Fruit fly (Drosophila melanogaster): Measurements from ENCODE around the gene Cpr23B.
A peak's percentile ranks its signal among the peaks of the same experiment; 100 is the strongest.

The Cpr23B gene

DNA sequence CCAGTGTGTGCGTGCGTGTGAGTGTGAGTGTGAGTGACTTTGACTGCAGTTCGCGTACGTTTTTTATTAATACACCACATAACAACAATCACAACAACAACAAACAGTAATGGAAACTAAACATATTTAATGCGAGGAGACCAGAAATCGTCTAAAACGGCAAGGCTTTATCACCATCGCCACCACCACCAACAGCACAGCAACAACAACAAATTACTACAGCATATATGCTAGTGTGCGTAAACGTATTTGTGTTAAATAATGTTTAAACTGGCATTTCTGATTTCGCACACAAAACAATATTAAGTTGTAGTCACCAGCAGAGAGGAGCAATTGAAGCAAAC lies 48.0 kb downstream of the Cpr23B start:
- TF ChIP-seq CG1620 (GFP tag; optimal IDR thresholded peaks at IDR 0.05): no peak
- TF ChIP-seq kay (GFP tag; ENCODE audit: borderline replicate concordance): no peak
- no peak for TF ChIP-seq Crg-1 (GFP tag; optimal IDR thresholded peaks at IDR 0.05)
- no peak for TF ChIP-seq bab1 (GFP tag; optimal IDR thresholded peaks at IDR 0.05)
- TF ChIP-seq toe (GFP tag; optimal IDR thresholded peaks at IDR 0.05): no peak
- TF ChIP-seq tj (GFP tag; optimal IDR thresholded peaks at IDR 0.05): no peak
- TF ChIP-seq ovo (GFP tag; optimal IDR thresholded peaks at IDR 0.05): no peak
- no peak for TF ChIP-seq CG5204 (GFP tag; optimal IDR thresholded peaks at IDR 0.05)
- TF ChIP-seq Mnt (GFP tag; optimal IDR thresholded peaks at IDR 0.05): no peak
- TF ChIP-seq cic (GFP tag; optimal IDR thresholded peaks at IDR 0.05): no peak
- no peak for TF ChIP-seq pad (GFP tag; optimal IDR thresholded peaks at IDR 0.05)
- no peak for TF ChIP-seq CG33017 (tag; optimal IDR thresholded peaks at IDR 0.05)

DNA sequence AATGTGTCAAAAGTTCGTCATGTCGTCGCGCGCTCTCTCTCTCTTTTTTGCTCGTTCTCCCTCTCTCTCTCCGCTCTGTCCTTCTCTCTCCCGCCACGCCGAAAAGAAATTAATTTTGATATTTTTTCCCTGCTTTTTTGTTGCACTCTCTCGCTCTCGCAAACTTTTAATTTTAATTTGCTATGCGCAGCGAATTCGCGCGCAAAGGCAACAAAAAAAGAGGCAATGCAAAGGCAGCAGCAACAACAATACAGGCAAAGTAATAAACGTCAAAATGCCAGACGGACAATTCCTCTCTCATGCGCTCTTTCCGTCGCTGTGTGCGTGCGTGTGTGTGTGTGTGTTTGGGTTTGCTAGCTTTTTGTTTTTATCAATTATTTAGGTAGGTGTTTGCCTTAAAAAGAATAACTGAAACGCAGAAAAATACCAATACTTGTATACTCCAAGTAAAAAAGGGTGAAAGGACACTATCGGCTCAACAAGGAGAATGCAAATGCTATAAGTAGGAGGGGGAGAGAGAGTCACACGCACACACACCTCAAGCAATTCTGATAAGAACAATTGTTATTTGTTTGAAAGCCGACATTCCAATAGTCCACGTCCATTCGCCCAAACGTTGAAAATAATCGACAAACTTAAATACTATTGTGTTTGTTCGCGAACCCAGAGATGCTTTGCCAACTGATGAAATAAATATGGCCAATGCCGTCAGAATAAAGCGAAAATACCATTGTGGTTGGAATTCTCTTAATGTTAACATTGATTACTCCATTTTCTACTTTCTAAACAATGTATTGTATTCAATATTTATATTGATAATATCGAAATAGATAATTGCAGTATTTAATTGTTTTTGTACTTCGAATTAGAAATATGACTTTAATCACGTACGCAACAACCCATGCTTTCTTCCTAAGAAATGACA lies 48.7 kb downstream of the Cpr23B start:
- TF ChIP-seq Clk (GFP tag; optimal IDR thresholded peaks at IDR 0.05) (no peak), tj (GFP tag; optimal IDR thresholded peaks at IDR 0.05) (peak; percentile 94), kay (GFP tag; ENCODE audit: borderline replicate concordance) (peak; percentile 70)

- peak; percentile 92 for TF ChIP-seq ovo (GFP tag; optimal IDR thresholded peaks at IDR 0.05)
- peak; percentile 24 for TF ChIP-seq pad (GFP tag; optimal IDR thresholded peaks at IDR 0.05)
- TF ChIP-seq CG33017 (tag; optimal IDR thresholded peaks at IDR 0.05): no peak
- TF ChIP-seq CG11617 (GFP tag; optimal IDR thresholded peaks at IDR 0.05): peak; percentile 28
- peak; percentile 92 for TF ChIP-seq kay (GFP tag; ENCODE audit: borderline replicate concordance)
Observed at dm6 chr2L:2887760-2888600, 49.8 kb downstream of the Cpr23B start.

DNA sequence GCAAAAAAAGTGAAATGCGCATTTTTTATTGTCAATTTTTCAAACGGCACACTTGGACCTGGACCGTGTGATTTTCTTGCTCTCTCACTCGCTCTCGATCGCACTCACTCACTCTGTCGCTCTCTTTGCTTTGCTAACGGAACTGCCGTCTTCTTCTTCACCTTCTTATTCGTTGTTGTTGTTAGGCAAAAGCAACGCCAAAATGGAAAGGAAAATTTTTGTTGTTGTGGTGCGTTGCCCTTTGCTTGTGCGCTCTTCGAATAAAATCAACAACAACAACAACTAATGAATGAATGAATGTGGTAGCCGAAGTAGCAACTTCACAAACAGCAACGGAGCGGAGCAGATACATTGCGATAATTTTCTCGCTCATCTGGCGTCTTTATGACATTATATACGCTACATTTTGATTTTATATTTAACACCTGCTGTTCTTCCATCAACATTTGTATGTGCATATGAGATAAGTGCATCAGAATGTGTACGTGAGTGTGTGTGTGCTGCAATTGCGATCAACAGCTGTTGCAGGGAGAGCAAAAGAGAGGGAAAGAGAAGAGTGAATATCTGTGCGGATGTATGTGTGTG lies 50.7 kb downstream of the Cpr23B start:
- no peak for TF ChIP-seq CG1620 (GFP tag; optimal IDR thresholded peaks at IDR 0.05)
- TF ChIP-seq cnc (optimal IDR thresholded peaks at IDR 0.05): no peak
- TF ChIP-seq CG11617 (GFP tag; optimal IDR thresholded peaks at IDR 0.05): no peak
- no peak for TF ChIP-seq CG5204 (GFP tag; optimal IDR thresholded peaks at IDR 0.05)
- no peak for TF ChIP-seq Clk (GFP tag; optimal IDR thresholded peaks at IDR 0.05)
- peak; percentile 50 for TF ChIP-seq CG33017 (tag; optimal IDR thresholded peaks at IDR 0.05)
- TF ChIP-seq cic (GFP tag; optimal IDR thresholded peaks at IDR 0.05): peak; percentile 30
- TF ChIP-seq bab1 (GFP tag; optimal IDR thresholded peaks at IDR 0.05): peak; percentile 11
- TF ChIP-seq Mnt (GFP tag; optimal IDR thresholded peaks at IDR 0.05): no peak
- peak; percentile 85 for TF ChIP-seq ovo (GFP tag; optimal IDR thresholded peaks at IDR 0.05)
- TF ChIP-seq CG7045 (GFP tag; optimal IDR thresholded peaks at IDR 0.05): no peak
- no peak for TF ChIP-seq Hr96 (GFP tag; optimal IDR thresholded peaks at IDR 0.05)
- TF ChIP-seq CG7101 (tag; optimal IDR thresholded peaks at IDR 0.05): no peak
- no peak for TF ChIP-seq toe (GFP tag; optimal IDR thresholded peaks at IDR 0.05)
- TF ChIP-seq pad (GFP tag; optimal IDR thresholded peaks at IDR 0.05): no peak
- no peak for TF ChIP-seq kay (GFP tag; ENCODE audit: borderline replicate concordance)
- TF ChIP-seq CG12768 (GFP tag; optimal IDR thresholded peaks at IDR 0.05): peak; percentile 10
- TF ChIP-seq tj (GFP tag; optimal IDR thresholded peaks at IDR 0.05): peak; percentile 7
- TF ChIP-seq CG14711 (tag; optimal IDR thresholded peaks at IDR 0.05): no peak
- no peak for TF ChIP-seq Crg-1 (GFP tag; optimal IDR thresholded peaks at IDR 0.05)
